Worm (Caenorhabditis elegans): ENCODE results near the gene uda-1.

- TF ChIP-seq ztf-23 (GFP tag; IDR thresholded peaks at IDR 0.05) (no peak), ref-1 (GFP tag; conservative IDR thresholded peaks at IDR 0.05) (no peak)
Measured at ce11 chrV:9987688-9988087, 16.9 kb upstream of the uda-1 start, which contains the start of gene C27H6.8.

Measured in whole organism, midembryonic.